Worm (Caenorhabditis elegans) whole organism, late embryonic: ENCODE results near the gene Y47A7.2.

Experiments used
- C38D4.7 ChIP-seq: fragments of 200-800 bp; sonication (Bioruptor generic); optimal IDR thresholded peaks from 2 replicates; lab custom pipeline; 2018; ENCODE audit warnings: mild to moderate bottlenecking, missing genetic modification characterization, moderate library complexity, missing compliant biosample characterization
- F13H6.1 ChIP-seq: sonication (generic microtip); optimal IDR thresholded peaks from 2 replicates; lab custom pipeline; 2016; ENCODE audit warnings: missing genetic modification characterization, missing compliant biosample characterization
- K02D7.2 ChIP-seq: sonication (generic microtip); optimal IDR thresholded peaks from 2 replicates; lab custom pipeline; 2017; ENCODE audit warnings: mild to moderate bottlenecking, missing genetic modification characterization, missing compliant biosample characterization
- K09A11.1 ChIP-seq: sonication (generic microtip); optimal IDR thresholded peaks from 2 replicates; lab custom pipeline; 2017; ENCODE audit warnings: antibody characterized with exemption, mild to moderate bottlenecking, missing genetic modification characterization, missing compliant biosample characterization; ENCODE audit not compliant: insufficient read depth
- Y22D7AL.16 ChIP-seq: sonication (generic microtip); optimal IDR thresholded peaks from 2 replicates; lab custom pipeline; 2016; ENCODE audit warnings: missing genetic modification characterization, missing compliant biosample characterization
- ahr-1 ChIP-seq: sonication (generic microtip); optimal IDR thresholded peaks from 2 replicates; lab custom pipeline; 2016; ENCODE audit warnings: missing genetic modification characterization, missing compliant biosample characterization
- ama-1 ChIP-seq: fragments of 150-350 bp; optimal IDR thresholded peaks from 2 replicates; lab custom pipeline; 2014
- ceh-14 ChIP-seq: sonication (generic microtip); optimal IDR thresholded peaks from 2 replicates; lab custom pipeline; 2016; ENCODE audit warnings: missing genotype, missing genetic modification characterization, missing compliant biosample characterization
- ceh-19 ChIP-seq: fragments of 200-800 bp; sonication (Bioruptor generic); optimal IDR thresholded peaks from 2 replicates; lab custom pipeline; 2018; ENCODE audit warnings: mild to moderate bottlenecking, missing genetic modification characterization, missing compliant biosample characterization
- ceh-2 ChIP-seq: sonication (generic microtip); optimal IDR thresholded peaks from 2 replicates; lab custom pipeline; 2016; ENCODE audit warnings: missing genotype, missing genetic modification characterization, missing compliant biosample characterization
- ceh-22 ChIP-seq: sonication (generic microtip); optimal IDR thresholded peaks from 2 replicates; lab custom pipeline; 2017; ENCODE audit warnings: missing biosample characterization, missing genetic modification characterization
- ceh-24 ChIP-seq: sonication (generic microtip); optimal IDR thresholded peaks from 2 replicates; lab custom pipeline; 2016; ENCODE audit warnings: mild to moderate bottlenecking, missing genetic modification characterization, missing compliant biosample characterization
- ceh-34 ChIP-seq: sonication (generic microtip); optimal IDR thresholded peaks from 2 replicates; lab custom pipeline; 2016; ENCODE audit warnings: mild to moderate bottlenecking, missing genetic modification characterization, missing compliant biosample characterization
- ceh-45 ChIP-seq: fragments of 200-800 bp; sonication (Bioruptor generic); IDR thresholded peaks from 2 replicates; pipeline ENCODE4 v1.3.6; 2022; ENCODE audit warnings: missing genetic modification reagents, missing genetic modification characterization, missing compliant biosample characterization
- che-1 ChIP-seq: sonication (generic microtip); optimal IDR thresholded peaks from 2 replicates; lab custom pipeline; 2016; ENCODE audit warnings: mild to moderate bottlenecking, missing genetic modification characterization, missing compliant biosample characterization
- dve-1 ChIP-seq: sonication (generic microtip); optimal IDR thresholded peaks from 2 replicates; lab custom pipeline; 2017; ENCODE audit warnings: antibody characterized with exemption, mild to moderate bottlenecking, missing genetic modification characterization, missing compliant biosample characterization
- eyg-1 ChIP-seq: sonication (generic microtip); optimal IDR thresholded peaks from 2 replicates; lab custom pipeline; 2016; ENCODE audit warnings: missing genotype, missing genetic modification characterization, missing compliant biosample characterization
- fax-1 ChIP-seq: sonication (generic microtip); optimal IDR thresholded peaks from 2 replicates; lab custom pipeline; 2016; ENCODE audit warnings: missing genotype, missing genetic modification characterization, missing compliant biosample characterization
- fkh-10 ChIP-seq: fragments of 150-350 bp; optimal IDR thresholded peaks from 2 replicates; lab custom pipeline; 2014; ENCODE audit warnings: missing biosample characterization, missing genetic modification reagents, missing genetic modification characterization
- fkh-6 ChIP-seq: sonication (generic microtip); optimal IDR thresholded peaks from 2 replicates; lab custom pipeline; 2016; ENCODE audit warnings: missing genetic modification characterization, missing compliant biosample characterization
- hlh-15 ChIP-seq: sonication (generic microtip); optimal IDR thresholded peaks from 2 replicates; lab custom pipeline; 2016; ENCODE audit warnings: missing genetic modification characterization, missing compliant biosample characterization
- hlh-30 ChIP-seq: sonication (generic microtip); optimal IDR thresholded peaks from 2 replicates; lab custom pipeline; 2017; ENCODE audit warnings: antibody characterized with exemption, missing genetic modification characterization, missing compliant biosample characterization; ENCODE audit not compliant: insufficient read depth
- hlh-6 ChIP-seq: sonication (generic microtip); optimal IDR thresholded peaks from 2 replicates; lab custom pipeline; 2016; ENCODE audit warnings: missing genotype, missing genetic modification characterization, missing compliant biosample characterization
- hlh-8 ChIP-seq: sonication (generic microtip); optimal IDR thresholded peaks from 2 replicates; lab custom pipeline; 2016; ENCODE audit warnings: missing genotype, missing genetic modification characterization, missing compliant biosample characterization
- lin-11 ChIP-seq: fragments of 200-800 bp; sonication (Bioruptor generic); optimal IDR thresholded peaks from 2 replicates; lab custom pipeline; 2018; ENCODE audit warnings: mild to moderate bottlenecking, missing genetic modification characterization, missing compliant biosample characterization
- madf-2 ChIP-seq: sonication (generic microtip); optimal IDR thresholded peaks from 2 replicates; lab custom pipeline; 2017; ENCODE audit warnings: missing genetic modification characterization, missing compliant biosample characterization
- nhr-232 ChIP-seq: sonication (generic microtip); optimal IDR thresholded peaks from 2 replicates; lab custom pipeline; 2016; ENCODE audit warnings: missing genetic modification characterization, missing compliant biosample characterization
- pat-9 ChIP-seq: fragments of 200-800 bp; sonication (Bioruptor generic); optimal IDR thresholded peaks from 2 replicates; lab custom pipeline; 2018; ENCODE audit warnings: mild to moderate bottlenecking, missing genetic modification characterization, moderate library complexity, missing compliant biosample characterization
- pros-1 ChIP-seq: fragments of 150-350 bp; optimal IDR thresholded peaks from 2 replicates; lab custom pipeline; 2014; ENCODE audit warnings: missing biosample characterization, missing genetic modification reagents, missing genetic modification characterization
- ref-2 ChIP-seq: sonication (generic microtip); optimal IDR thresholded peaks from 2 replicates; lab custom pipeline; 2016; ENCODE audit warnings: missing genetic modification characterization, missing compliant biosample characterization
- rnt-1 ChIP-seq: sonication (generic microtip); optimal IDR thresholded peaks from 2 replicates; lab custom pipeline; 2016; ENCODE audit warnings: missing genetic modification characterization, missing compliant biosample characterization
- sdc-2 ChIP-seq: sonication (generic microtip); optimal IDR thresholded peaks from 2 replicates; lab custom pipeline; 2016; ENCODE audit warnings: missing genotype, missing genetic modification characterization, missing compliant biosample characterization
- sox-2 ChIP-seq: fragments of 200-800 bp; sonication (Bioruptor generic); IDR thresholded peaks from 2 replicates; pipeline ENCODE4 v1.3.6; 2022; ENCODE audit warnings: missing genetic modification reagents, missing genetic modification characterization, missing compliant biosample characterization
- sox-4 ChIP-seq: sonication (generic microtip); optimal IDR thresholded peaks from 2 replicates; lab custom pipeline; 2017; ENCODE audit warnings: mild to moderate bottlenecking, missing genetic modification characterization, inconsistent platforms, missing compliant biosample characterization
- tbx-7 ChIP-seq: sonication (generic microtip); optimal IDR thresholded peaks from 2 replicates; lab custom pipeline; 2016; ENCODE audit warnings: missing genotype, missing genetic modification characterization, missing compliant biosample characterization
- unc-3 ChIP-seq, 2 experiments: fragments of 200-800 bp in 1 of 2; sonication (Bioruptor generic) in 1 of 2; sonication (generic microtip) in 1 of 2; conservative IDR thresholded peaks in 1 of 2; optimal IDR thresholded peaks in 1 of 2; 2 replicates each; pipeline versions ENCODE4 v1.3.6 to Lab custom; 2016 to 2022; ENCODE audit warnings: missing compliant biosample characterization in 2 of 2, missing genetic modification characterization in 2 of 2, missing genetic modification reagents in 1 of 2
- unc-42 ChIP-seq: sonication (generic microtip); optimal IDR thresholded peaks from 2 replicates; lab custom pipeline; 2016; ENCODE audit warnings: missing genotype, missing genetic modification characterization, missing compliant biosample characterization
- unc-86 ChIP-seq: sonication (generic microtip); optimal IDR thresholded peaks from 2 replicates; lab custom pipeline; 2016; ENCODE audit warnings: missing genetic modification characterization, missing compliant biosample characterization
- ztf-16 ChIP-seq: sonication (generic microtip); optimal IDR thresholded peaks from 2 replicates; lab custom pipeline; 2017; ENCODE audit warnings: missing genetic modification characterization, missing compliant biosample characterization

Y47A7.2 gene

DNA sequence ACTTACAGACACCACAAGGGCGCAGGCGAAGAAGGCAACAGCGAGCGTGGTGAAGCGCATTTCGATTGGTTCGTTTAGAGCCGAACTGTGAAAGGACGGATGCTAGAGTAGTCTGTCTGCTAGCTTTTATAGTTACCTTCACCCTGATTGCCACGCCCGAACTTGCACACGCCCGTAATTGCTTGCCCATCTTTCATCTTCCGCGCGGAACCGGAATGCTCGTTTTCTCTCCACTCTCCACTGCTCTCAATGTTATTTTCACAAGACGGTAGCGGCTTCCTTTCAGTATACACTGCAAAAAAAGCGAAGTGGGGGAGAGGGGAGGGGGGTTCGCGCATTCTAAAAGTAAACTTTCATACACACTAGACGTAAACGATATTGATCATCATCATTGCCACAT, 3.6 kb downstream of the Y47A7.2 start, which contains the start of gene abu-8:
Gene abu-8 (minus strand): TSS at position 101 of the 400 bp plus-strand sequence.
- no peak for TF ChIP-seq ref-2
- no peak for TF ChIP-seq fkh-10 (GFP tag; lab: Kevin White, UChicago)
- TF ChIP-seq tbx-7 (tag; lab: Kevin White, UChicago): no peak
- TF ChIP-seq ceh-24 (tag; lab: Kevin White, UChicago): no peak
- TF ChIP-seq unc-3 (GFP tag; conservative IDR thresholded peaks at IDR 0.05; lab: Robert Waterston, UW): no peak
- TF ChIP-seq unc-3 (tag; optimal IDR thresholded peaks at IDR 0.05; lab: Kevin White, UChicago): no peak
- TF ChIP-seq C38D4.7 (GFP tag; lab: Kevin White, UChicago): no peak
- TF ChIP-seq lin-11 (tag; lab: Kevin White, UChicago): no peak
- no peak for TF ChIP-seq ceh-19 (GFP tag; lab: Kevin White, UChicago)
- TF ChIP-seq ceh-14: no peak
- TF ChIP-seq hlh-8 (tag; lab: Kevin White, UChicago): no peak
- no peak for TF ChIP-seq fax-1 (tag; lab: Kevin White, UChicago)
- TF ChIP-seq hlh-15 (tag; lab: Kevin White, UChicago): no peak
- no peak for TF ChIP-seq unc-86 (tag; lab: Kevin White, UChicago)
- TF ChIP-seq fkh-6 (tag; lab: Kevin White, UChicago): no peak
- TF ChIP-seq ztf-16 (tag; lab: Kevin White, UChicago): no peak
- TF ChIP-seq ceh-2: no peak
- TF ChIP-seq ahr-1 (tag; lab: Kevin White, UChicago): no peak
- no peak for TF ChIP-seq Y22D7AL.16 (tag; lab: Kevin White, UChicago)
- TF ChIP-seq K09A11.1 (tag; lab: Kevin White, UChicago): no peak
- TF ChIP-seq hlh-6: no peak

DNA sequence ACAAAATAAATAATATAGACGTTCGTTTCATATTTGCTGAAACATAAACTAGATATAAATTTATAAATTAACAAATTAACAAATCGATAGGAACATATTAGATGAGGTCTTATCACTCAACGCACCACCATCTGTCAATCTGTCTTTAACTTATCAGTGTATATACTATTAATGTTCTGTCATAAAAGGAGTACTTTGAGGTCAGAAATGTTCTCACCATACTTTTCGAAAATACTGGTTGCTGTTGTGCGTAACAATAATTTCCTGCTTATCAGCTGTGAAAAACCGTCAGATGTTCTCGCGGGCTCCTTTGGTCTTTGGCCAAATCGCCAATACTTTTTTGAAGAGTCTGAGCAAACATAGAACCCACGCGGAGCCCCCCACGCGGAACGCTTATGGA, 5.6 kb downstream of the Y47A7.2 start, which contains the start of gene C03A7.13:
Gene C03A7.13 (minus strand): TSS at position 43 of the 400 bp plus-strand sequence.
- TF ChIP-seq F13H6.1 (tag; lab: Kevin White, UChicago) (no peak), K02D7.2 (tag; lab: Kevin White, UChicago) (no peak), sdc-2 (tag; lab: Kevin White, UChicago) (no peak), ceh-14 (no peak), unc-3 (GFP tag; conservative IDR thresholded peaks at IDR 0.05; lab: Robert Waterston, UW) (no peak), unc-3 (tag; optimal IDR thresholded peaks at IDR 0.05; lab: Kevin White, UChicago) (no peak), fkh-10 (GFP tag; lab: Kevin White, UChicago) (no peak), dve-1 (tag; lab: Kevin White, UChicago) (no peak), ama-1 (lab: Kevin White, UChicago) (no peak), lin-11 (tag; lab: Kevin White, UChicago) (no peak), tbx-7 (tag; lab: Kevin White, UChicago) (no peak), ceh-22 (tag; lab: Kevin White, UChicago) (no peak), nhr-232 (tag; lab: Kevin White, UChicago) (no peak), sox-2 (GFP tag; lab: Robert Waterston, UW) (no peak), ceh-45 (GFP tag; lab: Robert Waterston, UW) (no peak), che-1 (tag; lab: Kevin White, UChicago) (no peak)

DNA sequence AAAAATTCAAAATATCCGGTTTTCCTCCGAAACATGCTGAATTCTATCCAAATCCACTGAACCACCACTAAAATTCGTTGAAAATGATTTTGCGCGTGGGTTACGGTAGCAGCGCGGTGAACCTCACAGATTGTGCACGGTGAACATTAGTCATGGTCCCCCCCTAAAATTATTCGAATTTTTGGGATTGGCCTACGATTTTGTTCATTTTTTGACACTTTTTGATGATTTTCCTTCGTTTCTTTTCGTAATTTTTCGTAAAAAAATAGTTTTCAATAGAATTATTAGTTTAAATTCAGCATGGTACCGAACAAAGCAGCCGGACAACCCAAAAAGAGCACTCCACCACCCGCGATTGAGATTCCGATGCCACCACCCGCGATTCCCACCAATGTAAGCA, 16.5 kb downstream of the Y47A7.2 start, which contains the start of gene C03A7.2:
Gene C03A7.2 (plus strand): TSS at position 301 of the 400 bp plus-strand sequence.
- TF ChIP-seq K02D7.2 (tag; lab: Kevin White, UChicago): no peak
- TF ChIP-seq hlh-15 (tag; lab: Kevin White, UChicago): no peak
- no peak for TF ChIP-seq ceh-34 (tag; lab: Kevin White, UChicago)
- no peak for TF ChIP-seq sox-4 (tag; lab: Kevin White, UChicago)
- no peak for TF ChIP-seq unc-42 (tag; lab: Kevin White, UChicago)
- no peak for TF ChIP-seq hlh-30
- TF ChIP-seq rnt-1: no peak
- TF ChIP-seq ama-1 (lab: Kevin White, UChicago): no peak
- no peak for TF ChIP-seq ceh-45 (GFP tag; lab: Robert Waterston, UW)
- no peak for TF ChIP-seq madf-2 (tag; lab: Kevin White, UChicago)
- TF ChIP-seq dve-1 (tag; lab: Kevin White, UChicago): no peak
- TF ChIP-seq eyg-1 (tag; lab: Kevin White, UChicago): no peak
- no peak for TF ChIP-seq hlh-8 (tag; lab: Kevin White, UChicago)
- no peak for TF ChIP-seq fkh-6 (tag; lab: Kevin White, UChicago)
- no peak for TF ChIP-seq pros-1 (tag; lab: Kevin White, UChicago)
- no peak for TF ChIP-seq hlh-6
- no peak for TF ChIP-seq pat-9 (tag; lab: Kevin White, UChicago)
